Worm (Caenorhabditis elegans): ENCODE data around the gene txt-1.

txt-1 gene

DNA sequence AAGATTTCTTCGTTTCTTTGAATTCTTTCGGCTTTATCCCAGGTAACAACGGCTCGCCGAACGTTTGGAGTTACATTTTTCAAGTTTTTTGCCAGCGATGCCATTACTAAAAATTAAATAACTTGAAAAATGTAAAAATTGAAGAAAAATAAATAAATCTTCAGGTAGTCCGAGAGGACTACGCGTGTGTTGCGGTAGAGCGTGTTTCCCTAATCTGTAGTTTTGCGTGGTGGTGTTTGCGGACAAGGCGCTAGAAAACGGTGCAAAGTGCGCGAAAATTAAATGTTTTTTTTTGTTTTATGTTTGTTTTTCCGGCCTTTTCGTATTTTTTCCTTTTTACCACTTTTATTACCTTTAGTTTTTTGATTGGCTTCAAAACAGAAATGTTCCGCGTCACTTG lies 49.9 kb downstream of the txt-1 start, which contains the start of gene mrpl-28 (continued):
- TF ChIP-seq cebp-1 (GFP tag; IDR thresholded peaks at IDR 0.05) (no peak), cebp-1 (tag; optimal IDR thresholded peaks at IDR 0.05) (peak; percentile 72), snpc-3.4 (tag; optimal IDR thresholded peaks at IDR 0.05) (peak; percentile 75), B0035.1 (tag; optimal IDR thresholded peaks at IDR 0.05) (no peak), unc-130 (GFP tag; optimal IDR thresholded peaks at IDR 0.05) (peak; percentile 20), F22D6.2 (tag; optimal IDR thresholded peaks at IDR 0.05) (peak; percentile 11), snpc-1.3 (tag; optimal IDR thresholded peaks at IDR 0.05; ENCODE audit: insufficient read depth) (peak; percentile 17), lin-54 (GFP tag; optimal IDR thresholded peaks at IDR 0.05) (peak; percentile 87), madf-3 (GFP tag; IDR thresholded peaks at IDR 0.05) (no peak), ceh-58 (GFP tag; IDR thresholded peaks at IDR 0.05) (no peak), repo-1 (tag; optimal IDR thresholded peaks at IDR 0.05) (peak; percentile 37), Y67H2A.10 (GFP tag; conservative IDR thresholded peaks at IDR 0.05) (0 out of 2 replicates have a peak, but pooled peaks have one; percentile 15), bed-1 (GFP tag; IDR thresholded peaks at IDR 0.05) (no peak), Y79H2A.3 (GFP tag; conservative IDR thresholded peaks at IDR 0.05) (no peak), rec-8 (tag; optimal IDR thresholded peaks at IDR 0.05) (no peak), hlh-12 (tag; optimal IDR thresholded peaks at IDR 0.05) (no peak), B0261.1 (tag; optimal IDR thresholded peaks at IDR 0.05) (no peak), egl-44 (GFP tag; IDR thresholded peaks at IDR 0.05) (no peak), aptf-2 (GFP tag; conservative IDR thresholded peaks at IDR 0.05) (no peak), F39B2.1 (GFP tag; IDR thresholded peaks at IDR 0.05) (no peak), ama-1 (optimal IDR thresholded peaks at IDR 0.05) (no peak), ama-1 (GFP tag; optimal IDR thresholded peaks at IDR 0.05) (no peak), F10E7.11 (tag; optimal IDR thresholded peaks at IDR 0.05) (no peak), egl-18 (GFP tag; IDR thresholded peaks at IDR 0.05) (no peak), lsl-1 (GFP tag; optimal IDR thresholded peaks at IDR 0.05) (peak; percentile 58), efl-1 (GFP tag; optimal IDR thresholded peaks at IDR 0.05) (peak; percentile 76), ztf-25 (GFP tag; IDR thresholded peaks at IDR 0.05) (no peak), somi-1 (GFP tag; optimal IDR thresholded peaks at IDR 0.05) (no peak), ets-4 (GFP tag; optimal IDR thresholded peaks at IDR 0.05) (no peak), zfh-2 (GFP tag; conservative IDR thresholded peaks at IDR 0.05) (no peak), B0336.3 (GFP tag; IDR thresholded peaks at IDR 0.05) (peak; percentile 52; the same call in 1 of the 2 replicates), madf-8 (GFP tag; conservative IDR thresholded peaks at IDR 0.05) (no peak), chd-7 (tag; optimal IDR thresholded peaks at IDR 0.05) (peak; percentile 46), gei-17 (GFP tag; optimal IDR thresholded peaks at IDR 0.05) (peak; percentile 32), ccch-3 (GFP tag; optimal IDR thresholded peaks at IDR 0.05) (no peak), F23B12.7 (tag; optimal IDR thresholded peaks at IDR 0.05; ENCODE audit: insufficient read depth) (peak; percentile 38), T26A5.8 (tag; optimal IDR thresholded peaks at IDR 0.05) (no peak), F52B5.7 (tag; optimal IDR thresholded peaks at IDR 0.05) (no peak), sea-2 (GFP tag; IDR thresholded peaks at IDR 0.05) (no peak), xnd-1 (tag; optimal IDR thresholded peaks at IDR 0.05) (peak; percentile 22), mxl-1 (tag; optimal IDR thresholded peaks at IDR 0.05) (no peak), nhr-120 (GFP tag; IDR thresholded peaks at IDR 0.05) (no peak)

All from whole organism, young adult.